Worm (Caenorhabditis elegans): Measurements from ENCODE around the gene ZC395.5.

Gene ZC395.5

ce11 chrIII:5230415-5230814, 37.2 kb upstream of the ZC395.5 start, which contains the start of gene prmt-5 (continued):
- no peak for TF ChIP-seq php-3 (GFP tag; IDR thresholded peaks at IDR 0.05)
- TF ChIP-seq D1046.2 (GFP tag; IDR thresholded peaks at IDR 0.05), result peak; percentile 60; the same call in 1 of the 2 replicates
- TF ChIP-seq nhr-111 (GFP tag; optimal IDR thresholded peaks at IDR 0.05), result peak; percentile 62
- TF ChIP-seq dmd-9 (GFP tag; IDR thresholded peaks at IDR 0.05), result no peak
- TF ChIP-seq pqm-1 (tag; optimal IDR thresholded peaks at IDR 0.05), result no peak
- no peak for TF ChIP-seq ceh-28 (tag; optimal IDR thresholded peaks at IDR 0.05)
- TF ChIP-seq egl-27 (tag; optimal IDR thresholded peaks at IDR 0.05), result no peak
- no peak for TF ChIP-seq saeg-2 (GFP tag; IDR thresholded peaks at IDR 0.05)
- peak; percentile 29 for TF ChIP-seq dmd-6 (GFP tag; IDR thresholded peaks at IDR 0.05)
- no peak for TF ChIP-seq lin-39 (tag; optimal IDR thresholded peaks at IDR 0.05)
- peak; percentile 45; the same call in 1 of the 2 replicates for TF ChIP-seq ctbp-1 (GFP tag; IDR thresholded peaks at IDR 0.05)
- TF ChIP-seq dmd-8 (GFP tag; IDR thresholded peaks at IDR 0.05), result no peak
- TF ChIP-seq F37D6.2 (tag; optimal IDR thresholded peaks at IDR 0.05), result no peak
- peak; percentile 77 for TF ChIP-seq Y75B8A.6 (GFP tag; IDR thresholded peaks at IDR 0.05)
- TF ChIP-seq lin-13 (GFP tag; optimal IDR thresholded peaks at IDR 0.05), result no peak
- TF ChIP-seq fos-1 (tag; optimal IDR thresholded peaks at IDR 0.05), result no peak
- TF ChIP-seq fkh-10 (GFP tag; optimal IDR thresholded peaks at IDR 0.05), result no peak
- peak in 1 of 2 experiments; percentile 54 for TF ChIP-seq lsy-2 (tag; optimal IDR thresholded peaks at IDR 0.05)
- no peak for TF ChIP-seq nhr-76 (tag; optimal IDR thresholded peaks at IDR 0.05)
- TF ChIP-seq mxl-3 (GFP tag; optimal IDR thresholded peaks at IDR 0.05), result no peak
- peak; percentile 51 for TF ChIP-seq hlh-11 (tag; optimal IDR thresholded peaks at IDR 0.05)
- peak; percentile 67 for TF ChIP-seq tra-1 (GFP tag; IDR thresholded peaks at IDR 0.05)
- TF ChIP-seq mep-1 (tag; optimal IDR thresholded peaks at IDR 0.05), result peak; percentile 47
- peak; percentile 0 for TF ChIP-seq dpl-1 (GFP tag; optimal IDR thresholded peaks at IDR 0.05)
- peak; percentile 45 for TF ChIP-seq spr-1 (tag; optimal IDR thresholded peaks at IDR 0.05)
- TF ChIP-seq lin-38 (GFP tag; IDR thresholded peaks at IDR 0.05), result peak; percentile 79
- peak; percentile 30 for TF ChIP-seq rbr-2 (tag; optimal IDR thresholded peaks at IDR 0.05)
- no peak for TF ChIP-seq R02D3.7 (tag; optimal IDR thresholded peaks at IDR 0.05)
- TF ChIP-seq lin-29 (GFP tag; IDR thresholded peaks at IDR 0.05), result no peak
- TF ChIP-seq cey-2 (tag; optimal IDR thresholded peaks at IDR 0.05; ENCODE audit: borderline replicate concordance, insufficient read depth), result no peak
- peak; percentile 72; the same call in 1 of the 2 replicates for TF ChIP-seq egl-43 (GFP tag; IDR thresholded peaks at IDR 0.05)
- peak; percentile 25 to 57 for TF ChIP-seq daf-16 (GFP tag; optimal IDR thresholded peaks at IDR 0.05)
- TF ChIP-seq daf-16 (tag; optimal IDR thresholded peaks at IDR 0.05), result peak; percentile 55
- TF ChIP-seq gei-8 (GFP tag; optimal IDR thresholded peaks at IDR 0.05), result peak; percentile 79
- peak; percentile 59 for TF ChIP-seq T20F7.1 (GFP tag; optimal IDR thresholded peaks at IDR 0.05)

ce11 chrIII:5233140-5233539, 34.5 kb upstream of the ZC395.5 start:
- TF ChIP-seq saeg-2 (GFP tag; IDR thresholded peaks at IDR 0.05) (no peak), daf-8 (GFP tag; IDR thresholded peaks at IDR 0.05) (no peak), spr-1 (tag; optimal IDR thresholded peaks at IDR 0.05) (no peak), mes-2 (tag; optimal IDR thresholded peaks at IDR 0.05; ENCODE audit: poor library complexity, severe bottlenecking) (peak; percentile 58)

DNA sequence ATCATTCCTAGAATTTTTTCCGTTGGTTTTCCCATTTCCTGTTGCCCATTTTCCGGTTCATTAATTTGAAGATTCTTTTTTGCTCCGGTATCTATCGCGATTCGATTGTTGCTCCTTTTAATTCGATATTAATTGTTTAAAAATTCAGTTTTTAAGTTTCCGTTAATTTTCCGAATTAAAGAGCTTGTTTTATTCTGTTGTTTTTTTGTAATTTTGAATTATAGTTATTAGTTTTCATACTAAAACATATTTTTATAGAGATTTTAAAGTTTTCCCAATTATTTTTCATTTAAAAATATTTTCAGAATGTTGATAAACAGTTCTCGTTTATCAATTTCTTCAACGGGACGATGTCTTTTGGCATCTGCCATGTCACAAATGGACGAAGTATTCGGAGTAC, 33.3 kb upstream of the ZC395.5 start, which contains the start of gene mrps-26:
Gene mrps-26, plus strand, starts transcription at position 301 of the 400 bp plus-strand sequence.
- TF ChIP-seq ZK546.5 (tag; optimal IDR thresholded peaks at IDR 0.05), result no peak
- TF ChIP-seq F49E8.2 (tag; optimal IDR thresholded peaks at IDR 0.05; ENCODE audit: borderline replicate concordance), result no peak
- TF ChIP-seq daf-12 (tag; optimal IDR thresholded peaks at IDR 0.05), result no peak
- TF ChIP-seq nhr-102 (tag; optimal IDR thresholded peaks at IDR 0.05), result no peak
- no peak for TF ChIP-seq mes-2 (tag; optimal IDR thresholded peaks at IDR 0.05; ENCODE audit: poor library complexity, severe bottlenecking)
- TF ChIP-seq hlh-11 (tag; optimal IDR thresholded peaks at IDR 0.05), result no peak
- no peak for TF ChIP-seq snpc-4 (tag; optimal IDR thresholded peaks at IDR 0.05)
- no peak for TF ChIP-seq lin-13 (GFP tag; optimal IDR thresholded peaks at IDR 0.05)
- TF ChIP-seq lsy-2 (tag; optimal IDR thresholded peaks at IDR 0.05), result no peak
- TF ChIP-seq unc-39 (tag; optimal IDR thresholded peaks at IDR 0.05), result no peak
- TF ChIP-seq mdt-29 (GFP tag; IDR thresholded peaks at IDR 0.05), result no peak
- TF ChIP-seq nhr-237 (tag; optimal IDR thresholded peaks at IDR 0.05), result no peak
- TF ChIP-seq ceh-28 (tag; optimal IDR thresholded peaks at IDR 0.05), result no peak
- no peak for TF ChIP-seq cey-2 (tag; optimal IDR thresholded peaks at IDR 0.05; ENCODE audit: borderline replicate concordance, insufficient read depth)
- TF ChIP-seq mep-1 (tag; optimal IDR thresholded peaks at IDR 0.05), result no peak
- TF ChIP-seq sdz-12 (GFP tag; optimal IDR thresholded peaks at IDR 0.05), result no peak
- no peak for TF ChIP-seq nhr-28 (tag; optimal IDR thresholded peaks at IDR 0.05)
- TF ChIP-seq unc-130 (GFP tag; optimal IDR thresholded peaks at IDR 0.05), result no peak
- TF ChIP-seq nhr-76 (tag; optimal IDR thresholded peaks at IDR 0.05), result no peak
- no peak for TF ChIP-seq nhr-10 (tag; optimal IDR thresholded peaks at IDR 0.05)

Data from whole organism, L4 larva.